Worm (Caenorhabditis elegans): ENCODE measurements around the gene Y39B6A.5.

DNA sequence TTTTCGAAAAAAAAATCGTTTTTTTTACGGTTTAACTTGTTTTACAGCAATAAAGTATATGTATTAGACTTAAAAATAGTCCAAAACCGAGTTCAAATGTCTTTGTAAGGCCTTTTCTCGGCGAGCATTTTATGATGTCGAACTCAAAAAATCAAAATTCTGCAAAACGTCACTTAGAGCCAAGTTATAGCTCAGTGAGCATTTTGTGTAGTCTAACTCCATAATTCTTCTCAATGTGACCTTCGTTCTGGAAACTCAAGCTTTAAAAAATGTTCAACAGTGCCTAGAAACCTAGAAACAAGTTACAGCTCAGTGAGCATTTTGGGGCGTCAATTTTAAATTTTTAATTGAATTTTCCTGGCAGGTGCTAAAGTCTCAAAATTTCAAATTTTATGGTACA is 17.0 kb upstream of the Y39B6A.5 start:
- TF ChIP-seq jun-1 (tag; optimal IDR thresholded peaks at IDR 0.05) (no peak), nfya-1 (tag; optimal IDR thresholded peaks at IDR 0.05; ENCODE audit: insufficient read depth) (no peak), nhr-11 (tag; optimal IDR thresholded peaks at IDR 0.05) (no peak), elt-3 (tag; optimal IDR thresholded peaks at IDR 0.05) (no peak), pqm-1 (tag; optimal IDR thresholded peaks at IDR 0.05) (no peak), nhr-237 (tag; optimal IDR thresholded peaks at IDR 0.05) (no peak), eor-1 (tag; optimal IDR thresholded peaks at IDR 0.05) (no peak), skn-1 (tag; optimal IDR thresholded peaks at IDR 0.05) (no peak), elt-1 (tag; optimal IDR thresholded peaks at IDR 0.05) (no peak)

Measured in whole organism, L3 larva.